Worm (Caenorhabditis elegans): ENCODE measurements around the gene soc-2.
A peak's percentile ranks its signal among the peaks of the same experiment; 100 is the strongest.

Gene soc-2

ce11 chrIV:5086243-5086960 is 65.9 kb downstream of the soc-2 start (continued):
- no peak for TF ChIP-seq nfya-2 (GFP tag; IDR thresholded peaks at IDR 0.05)
- TF ChIP-seq akir-1 (GFP tag; optimal IDR thresholded peaks at IDR 0.05): no peak
- TF ChIP-seq efl-1 (GFP tag; optimal IDR thresholded peaks at IDR 0.05): no peak
- peak; percentile 29 for TF ChIP-seq snpc-1.1 (tag; optimal IDR thresholded peaks at IDR 0.05; ENCODE audit: insufficient read depth)
- no peak for TF ChIP-seq ama-1 (optimal IDR thresholded peaks at IDR 0.05)
- no peak for TF ChIP-seq ama-1 (GFP tag; optimal IDR thresholded peaks at IDR 0.05)
- no peak for TF ChIP-seq ztf-25 (GFP tag; IDR thresholded peaks at IDR 0.05)
- no peak for TF ChIP-seq attf-5 (GFP tag; optimal IDR thresholded peaks at IDR 0.05)
- no peak for TF ChIP-seq gei-17 (GFP tag; optimal IDR thresholded peaks at IDR 0.05)
- no peak for TF ChIP-seq lin-35 (GFP tag; optimal IDR thresholded peaks at IDR 0.05)
- TF ChIP-seq snpc-4 (GFP tag; optimal IDR thresholded peaks at IDR 0.05): no peak
- TF ChIP-seq snpc-4 (tag; optimal IDR thresholded peaks at IDR 0.05): peak in 2 of 4 experiments; percentile 12 to 63
- TF ChIP-seq F39B2.1 (GFP tag; IDR thresholded peaks at IDR 0.05): no peak
- TF ChIP-seq ztf-18 (tag; optimal IDR thresholded peaks at IDR 0.05): no peak
- no peak for TF ChIP-seq Y67H2A.10 (GFP tag; conservative IDR thresholded peaks at IDR 0.05)
- no peak for TF ChIP-seq hlh-12 (tag; optimal IDR thresholded peaks at IDR 0.05)
- no peak for TF ChIP-seq madf-6 (GFP tag; IDR thresholded peaks at IDR 0.05)
- TF ChIP-seq ZK185.1 (tag; optimal IDR thresholded peaks at IDR 0.05; ENCODE audit: poor library complexity, severe bottlenecking): peak; percentile 72
- no peak for TF ChIP-seq lag-1 (GFP tag; IDR thresholded peaks at IDR 0.05)
- no peak for TF ChIP-seq ztf-6 (GFP tag; IDR thresholded peaks at IDR 0.05)
- TF ChIP-seq Y53F4B.3 (GFP tag; IDR thresholded peaks at IDR 0.05): no peak
- no peak for TF ChIP-seq pbrm-1 (GFP tag; IDR thresholded peaks at IDR 0.05)
- TF ChIP-seq T26A5.8 (tag; optimal IDR thresholded peaks at IDR 0.05): no peak
- no peak for TF ChIP-seq lin-26 (GFP tag; IDR thresholded peaks at IDR 0.05)
- no peak for TF ChIP-seq ceh-100 (GFP tag; IDR thresholded peaks at IDR 0.05)
- TF ChIP-seq K12H6.12 (tag; optimal IDR thresholded peaks at IDR 0.05): no peak
- no peak for TF ChIP-seq ceh-27 (GFP tag; optimal IDR thresholded peaks at IDR 0.05)
- no peak for TF ChIP-seq let-607 (tag; optimal IDR thresholded peaks at IDR 0.05)
- TF ChIP-seq rec-8 (tag; optimal IDR thresholded peaks at IDR 0.05): no peak
- no peak for TF ChIP-seq Y53G8AR.9 (GFP tag; conservative IDR thresholded peaks at IDR 0.05)
- no peak for TF ChIP-seq lin-54 (GFP tag; optimal IDR thresholded peaks at IDR 0.05)
- no peak for TF ChIP-seq cebp-2 (GFP tag; IDR thresholded peaks at IDR 0.05)
- TF ChIP-seq nhr-90 (tag; optimal IDR thresholded peaks at IDR 0.05): peak; percentile 29
- no peak for TF ChIP-seq F57A8.1 (GFP tag; optimal IDR thresholded peaks at IDR 0.05)
- no peak for TF ChIP-seq F57C9.4 (tag; optimal IDR thresholded peaks at IDR 0.05)
- TF ChIP-seq madf-3 (GFP tag; IDR thresholded peaks at IDR 0.05): peak; percentile 51; the same call in 1 of the 2 replicates
- TF ChIP-seq nhr-120 (GFP tag; IDR thresholded peaks at IDR 0.05): no peak
- TF ChIP-seq F37B4.10 (GFP tag; IDR thresholded peaks at IDR 0.05): no peak
- TF ChIP-seq sptf-2 (GFP tag; optimal IDR thresholded peaks at IDR 0.05): no peak
- TF ChIP-seq C06A6.2 (GFP tag; conservative IDR thresholded peaks at IDR 0.05): peak; percentile 37; the same call in 1 of the 2 replicates
- no peak for TF ChIP-seq sea-2 (GFP tag; IDR thresholded peaks at IDR 0.05)
- TF ChIP-seq bed-1 (GFP tag; IDR thresholded peaks at IDR 0.05): no peak
- no peak for TF ChIP-seq unc-62 (GFP tag; optimal IDR thresholded peaks at IDR 0.05)
- no peak for TF ChIP-seq hsf-1 (GFP tag; IDR thresholded peaks at IDR 0.05)
- TF ChIP-seq sdz-38 (tag; optimal IDR thresholded peaks at IDR 0.05): no peak
- TF ChIP-seq Y56A3A.18 (GFP tag; IDR thresholded peaks at IDR 0.05): peak; percentile 16; the same call in 1 of the 2 replicates
- TF ChIP-seq atf-7 (tag; optimal IDR thresholded peaks at IDR 0.05): no peak
- TF ChIP-seq unc-130 (GFP tag; optimal IDR thresholded peaks at IDR 0.05): no peak
- no peak for TF ChIP-seq Y95B8A.8 (GFP tag; IDR thresholded peaks at IDR 0.05)

All from whole organism, young adult.